Worm (Caenorhabditis elegans) whole organism, L4 larva: Measurements from ENCODE around the gene zmp-3.

ENCODE experiments used
- F10B5.3 ChIP-seq: sonication (generic microtip); optimal IDR thresholded peaks from 2 replicates; lab custom pipeline; 2016; ENCODE audit warnings: mild to moderate bottlenecking, missing genetic modification characterization, missing compliant biosample characterization
- F26F4.8 ChIP-seq: fragments of 200-800 bp; sonication (Bioruptor generic); conservative IDR thresholded peaks from 2 replicates; pipeline ENCODE4 v1.3.6; 2022; ENCODE audit warnings: missing genetic modification characterization, missing compliant biosample characterization
- F44E2.7 ChIP-seq: fragments of 200-800 bp; sonication (Bioruptor generic); IDR thresholded peaks from 2 replicates; pipeline ENCODE4 v2.1.2; 2022; ENCODE audit warnings: missing genetic modification characterization, missing compliant biosample characterization
- R02D3.7 ChIP-seq: fragments of 150-350 bp; sonication (generic microtip); optimal IDR thresholded peaks from 3 replicates; lab custom pipeline; 2014; ENCODE audit warnings: missing biosample characterization, missing genetic modification characterization
- Y105C5A.15 ChIP-seq: fragments of 200-800 bp; sonication (Bioruptor generic); IDR thresholded peaks from 2 replicates; pipeline ENCODE4 v1.3.6; 2022; ENCODE audit warnings: missing genetic modification characterization, missing compliant biosample characterization
- Y75B8A.6 ChIP-seq: fragments of 200-800 bp; sonication (Bioruptor generic); IDR thresholded peaks from 2 replicates; pipeline ENCODE4 v1.3.6; 2022; ENCODE audit warnings: missing genetic modification reagents, missing genetic modification characterization, missing compliant biosample characterization
- ZK546.5 ChIP-seq, 2 experiments: sonication (generic microtip); optimal IDR thresholded peaks; 2 replicates each; lab custom pipeline; 2017; ENCODE audit warnings: missing biosample characterization in 2 of 2, missing genetic modification characterization in 2 of 2
- aha-1 ChIP-seq: fragments of 150-350 bp; peaks from one replicate; lab custom pipeline; 2014; ENCODE audit warnings: missing biosample characterization, missing genetic modification characterization
- arid-1 ChIP-seq: fragments of 200-800 bp; sonication (Bioruptor generic); conservative IDR thresholded peaks from 2 replicates; pipeline ENCODE4 v1.3.6; 2022; ENCODE audit warnings: missing genetic modification reagents, missing genetic modification characterization, missing compliant biosample characterization
- attf-4 ChIP-seq: sonication (generic microtip); optimal IDR thresholded peaks from 3 replicates; lab custom pipeline; 2017; ENCODE audit warnings: missing biosample characterization, missing genetic modification characterization
- ceh-20 ChIP-seq: fragments of 200-800 bp; sonication (Bioruptor generic); IDR thresholded peaks from 2 replicates; pipeline ENCODE4 v1.3.6; 2022; ENCODE audit warnings: missing genetic modification reagents, missing genetic modification characterization, missing compliant biosample characterization
- cey-2 ChIP-seq: sonication (generic microtip); optimal IDR thresholded peaks from 3 replicates; lab custom pipeline; 2017; ENCODE audit warnings: missing genetic modification characterization, mild to moderate bottlenecking, missing compliant biosample characterization, antibody characterized with exemption, borderline replicate concordance; ENCODE audit not compliant: insufficient read depth
- ctbp-1 ChIP-seq: fragments of 200-800 bp; sonication (Bioruptor generic); IDR thresholded peaks from 2 replicates; pipeline ENCODE4 v1.3.6; 2022; ENCODE audit warnings: missing genetic modification reagents, missing genetic modification characterization, missing compliant biosample characterization
- daf-16 ChIP-seq, 3 experiments: sonication (generic microtip); optimal IDR thresholded peaks; 2 replicates each; lab custom pipeline; 2016 to 2017; ENCODE audit warnings: missing genetic modification characterization in 3 of 3, missing genetic modification reagents in 3 of 3, mild to moderate bottlenecking in 2 of 3, missing compliant biosample characterization in 2 of 3, missing biosample characterization in 1 of 3, moderate library complexity in 1 of 3
- dmd-6 ChIP-seq: fragments of 200-800 bp; sonication (Bioruptor generic); IDR thresholded peaks from 2 replicates; pipeline ENCODE4 v1.3.6; 2022; ENCODE audit warnings: missing genetic modification reagents, missing genetic modification characterization, missing compliant biosample characterization
- dmd-9 ChIP-seq: fragments of 200-800 bp; sonication (Bioruptor generic); IDR thresholded peaks from 2 replicates; pipeline ENCODE4 v1.3.6; 2022; ENCODE audit warnings: missing genetic modification reagents, missing genetic modification characterization, missing compliant biosample characterization
- duxl-1 ChIP-seq: sonication (generic microtip); optimal IDR thresholded peaks from 2 replicates; lab custom pipeline; 2016; ENCODE audit warnings: mild to moderate bottlenecking, missing genetic modification characterization, moderate library complexity, missing compliant biosample characterization; ENCODE audit not compliant: poor library complexity
- dve-1 ChIP-seq: sonication (generic microtip); optimal IDR thresholded peaks from 2 replicates; lab custom pipeline; 2017; ENCODE audit warnings: antibody characterized with exemption, mild to moderate bottlenecking, missing genetic modification characterization, missing compliant biosample characterization; ENCODE audit not compliant: insufficient read depth
- fos-1 ChIP-seq: fragments of 150-350 bp; optimal IDR thresholded peaks from 2 replicates; lab custom pipeline; 2014; ENCODE audit warnings: missing biosample characterization, missing genetic modification characterization
- hif-1 ChIP-seq, 2 experiments: sonication (generic microtip); optimal IDR thresholded peaks; 2 replicates each; lab custom pipeline; 2016 to 2017; ENCODE audit warnings: missing compliant biosample characterization in 2 of 2, missing genetic modification characterization in 2 of 2, missing genetic modification reagents in 2 of 2, missing genotype in 2 of 2, mild to moderate bottlenecking in 1 of 2
- hlh-11 ChIP-seq: fragments of 200-800 bp; sonication (Bioruptor generic); optimal IDR thresholded peaks from 2 replicates; lab custom pipeline; 2018; ENCODE audit warnings: mild to moderate bottlenecking, missing genetic modification characterization, missing compliant biosample characterization
- lin-1 ChIP-seq: fragments of 200-800 bp; sonication (Bioruptor generic); IDR thresholded peaks from 2 replicates; pipeline ENCODE4 v1.3.6; 2022; ENCODE audit warnings: missing genetic modification reagents, missing genetic modification characterization, missing compliant biosample characterization
- lin-38 ChIP-seq: fragments of 200-800 bp; sonication (Bioruptor generic); IDR thresholded peaks from 2 replicates; pipeline ENCODE4 v1.3.6; 2022; ENCODE audit warnings: missing genetic modification reagents, missing genetic modification characterization, missing compliant biosample characterization
- mdt-29 ChIP-seq: fragments of 200-800 bp; sonication (Bioruptor generic); IDR thresholded peaks from 2 replicates; pipeline ENCODE4 v1.3.6; 2022; ENCODE audit warnings: missing genetic modification reagents, missing genetic modification characterization, missing compliant biosample characterization
- mxl-2 ChIP-seq: fragments of 200-800 bp; sonication (Bioruptor generic); conservative IDR thresholded peaks from 2 replicates; pipeline ENCODE4 v1.3.6; 2022; ENCODE audit warnings: missing genetic modification reagents, missing genetic modification characterization, missing compliant biosample characterization
- mxl-3 ChIP-seq: fragments of 200-800 bp; sonication (Bioruptor generic); optimal IDR thresholded peaks from 2 replicates; lab custom pipeline; 2018; ENCODE audit warnings: mild to moderate bottlenecking, missing genetic modification characterization, missing compliant biosample characterization
- nhr-11 ChIP-seq: fragments of 150-350 bp; optimal IDR thresholded peaks from 2 replicates; lab custom pipeline; 2014; ENCODE audit warnings: missing biosample characterization, missing genetic modification characterization
- nhr-28 ChIP-seq: fragments of 150-350 bp; optimal IDR thresholded peaks from 2 replicates; lab custom pipeline; 2014; ENCODE audit warnings: missing biosample characterization, missing genetic modification characterization
- nhr-41 ChIP-seq: fragments of 200-800 bp; sonication (Bioruptor generic); IDR thresholded peaks from 2 replicates; pipeline ENCODE4 v1.3.6; 2022; ENCODE audit warnings: missing genetic modification reagents, missing genetic modification characterization, missing compliant biosample characterization
- nhr-6 ChIP-seq: fragments of 150-350 bp; optimal IDR thresholded peaks from 2 replicates; lab custom pipeline; 2014; ENCODE audit warnings: missing biosample characterization, missing genetic modification characterization
- nhr-76 ChIP-seq: fragments of 150-350 bp; optimal IDR thresholded peaks from 2 replicates; lab custom pipeline; 2014; ENCODE audit warnings: missing biosample characterization, missing genetic modification characterization
- php-3 ChIP-seq: fragments of 200-800 bp; sonication (Bioruptor generic); IDR thresholded peaks from 2 replicates; pipeline ENCODE4 v1.3.6; 2022; ENCODE audit warnings: missing genetic modification reagents, missing genetic modification characterization, missing compliant biosample characterization
- pqm-1 ChIP-seq: sonication (generic microtip); optimal IDR thresholded peaks from 2 replicates; lab custom pipeline; 2017; ENCODE audit warnings: missing biosample characterization, missing genetic modification characterization
- set-16 ChIP-seq: fragments of 200-800 bp; sonication (Bioruptor generic); IDR thresholded peaks from 2 replicates; pipeline ENCODE4 v1.3.6; 2022; ENCODE audit warnings: missing genetic modification reagents, missing genetic modification characterization, missing compliant biosample characterization
- spr-1 ChIP-seq: sonication (generic microtip); optimal IDR thresholded peaks from 2 replicates; lab custom pipeline; 2016; ENCODE audit warnings: mild to moderate bottlenecking, missing genetic modification characterization, missing compliant biosample characterization
- spr-3 ChIP-seq: fragments of 200-800 bp; sonication (Bioruptor generic); optimal IDR thresholded peaks from 2 replicates; lab custom pipeline; 2018; ENCODE audit warnings: mild to moderate bottlenecking, missing genetic modification characterization, missing compliant biosample characterization
- unc-39 ChIP-seq: sonication (generic microtip); optimal IDR thresholded peaks from 2 replicates; lab custom pipeline; 2017; ENCODE audit warnings: missing biosample characterization, missing genetic modification characterization
- ztf-11 ChIP-seq: fragments of 150-350 bp; optimal IDR thresholded peaks from 2 replicates; lab custom pipeline; 2014; ENCODE audit warnings: missing biosample characterization, missing genetic modification characterization
- ztf-7 ChIP-seq: fragments of 150-350 bp; optimal IDR thresholded peaks from 2 replicates; lab custom pipeline; 2014; ENCODE audit warnings: missing biosample characterization, missing genetic modification characterization

Gene zmp-3

DNA sequence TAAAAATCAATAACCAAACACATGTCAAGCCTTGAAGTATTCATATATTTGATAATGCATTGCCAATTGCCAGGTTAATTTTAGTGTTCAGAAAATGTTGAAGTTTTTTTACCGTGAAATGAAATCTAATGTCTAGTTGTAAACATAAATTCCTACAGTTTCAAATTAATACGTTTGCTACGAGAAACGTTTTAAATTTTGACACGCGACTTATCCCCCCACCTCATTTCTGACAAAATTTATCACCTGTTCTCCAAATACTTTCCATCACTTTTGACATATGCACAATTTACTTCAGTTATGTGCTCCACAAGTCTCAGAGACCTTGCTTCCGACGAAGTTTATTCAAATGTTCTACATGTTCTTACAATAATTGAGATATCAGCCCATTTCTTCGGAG is 4.5 kb upstream of the zmp-3 start, which contains the start of gene srh-146:
Gene srh-146 (plus strand): TSS at position 301 of the 400 bp plus-strand sequence.
- TF ChIP-seq spr-1 (no peak), hlh-11 (tag; lab: Kevin White, UChicago) (no peak), attf-4 (no peak), Y75B8A.6 (GFP tag; lab: Robert Waterston, UW) (no peak), php-3 (GFP tag; lab: Robert Waterston, UW) (no peak), unc-39 (tag; lab: Kevin White, UChicago) (no peak), ceh-20 (GFP tag; lab: Robert Waterston, UW) (no peak), dmd-6 (GFP tag; lab: Robert Waterston, UW) (no peak), dve-1 (no peak)

DNA sequence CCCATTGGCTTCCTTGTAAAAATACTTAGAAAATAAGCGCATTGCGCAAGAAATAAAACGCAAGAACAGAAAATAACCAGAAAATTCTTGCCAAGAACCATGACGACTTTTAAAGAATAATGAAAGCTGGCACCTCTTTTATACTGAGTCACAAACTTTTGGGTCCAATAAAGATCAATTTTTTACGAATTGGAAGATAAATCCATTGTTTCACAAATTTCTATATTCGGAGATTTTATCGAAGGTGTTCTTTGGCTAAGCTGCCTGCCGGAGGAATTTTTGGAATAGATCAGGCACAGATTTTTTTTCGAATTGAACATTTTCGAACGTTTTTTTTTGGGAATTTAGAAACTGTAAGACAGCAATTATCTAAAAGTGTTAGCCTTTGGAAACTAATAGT is 3.5 kb upstream of the zmp-3 start, which contains the start of gene C31B8.9:
Gene C31B8.9 (minus strand): TSS at position 101 of the 400 bp plus-strand sequence.
- no peak for TF ChIP-seq duxl-1
- peak; percentile 79 for TF ChIP-seq aha-1
- no peak for TF ChIP-seq Y105C5A.15
- TF ChIP-seq F10B5.3: no peak

DNA sequence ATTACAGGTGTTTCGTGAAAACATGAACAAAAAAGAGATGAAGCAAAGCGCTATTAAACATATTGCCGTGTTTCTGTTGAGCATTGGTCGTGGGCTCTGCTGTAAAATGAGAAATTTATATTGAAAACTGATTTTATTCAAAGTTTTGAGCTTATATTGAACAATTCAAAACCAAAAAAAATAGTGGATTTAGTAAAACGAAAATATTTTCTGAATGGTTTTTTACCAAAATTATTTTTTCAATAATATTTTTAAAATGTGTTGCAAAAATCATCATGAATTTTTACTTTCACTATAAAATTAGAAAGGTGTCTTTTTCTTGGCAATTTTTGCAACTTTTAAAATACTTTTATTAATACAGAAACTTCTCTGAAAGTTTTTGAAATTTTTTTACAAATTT is 6.2 kb downstream of the zmp-3 start, which contains the start of gene C31B8.7:
Gene C31B8.7 (minus strand): TSS at position 101 of the 400 bp plus-strand sequence.
- TF ChIP-seq cey-2 (tag; lab: Kevin White, UChicago) (no peak), ctbp-1 (no peak), duxl-1 (no peak), F44E2.7 (no peak), mdt-29 (GFP tag; lab: Robert Waterston, UW) (no peak), spr-3 (no peak), nhr-41 (GFP tag; lab: Robert Waterston, UW) (no peak), hif-1 (tag; optimal IDR thresholded peaks at IDR 0.05; lab: Kevin White, UChicago) (no peak)

DNA sequence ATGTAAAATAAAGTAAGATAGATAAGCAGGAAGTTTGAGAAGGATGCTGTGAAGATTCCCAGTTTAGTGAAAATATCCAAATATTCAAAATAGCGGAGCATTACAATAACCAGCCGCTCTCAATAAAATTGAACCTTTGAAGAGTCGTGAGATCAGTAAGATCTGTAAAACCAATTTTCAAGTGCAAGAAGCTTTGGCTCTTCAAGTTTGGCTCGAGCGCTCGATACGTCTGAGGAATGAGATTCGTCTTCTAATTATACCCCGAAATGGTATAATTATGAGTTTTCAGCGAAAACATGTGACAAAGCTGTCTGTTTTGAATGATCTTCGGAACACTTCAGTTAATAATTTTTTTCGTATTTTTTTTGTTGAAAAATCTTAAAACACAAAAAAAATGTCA is 9.6 kb downstream of the zmp-3 start, which contains the start of gene str-46:
Gene str-46 (minus strand): TSS at position 101 of the 400 bp plus-strand sequence.
- TF ChIP-seq dmd-9 (GFP tag; lab: Robert Waterston, UW) (no peak), fos-1 (tag; lab: Kevin White, UChicago) (no peak), set-16 (GFP tag; lab: Robert Waterston, UW) (no peak), lin-38 (GFP tag; lab: Robert Waterston, UW) (no peak), duxl-1 (no peak), nhr-28 (tag; lab: Kevin White, UChicago) (no peak), arid-1 (GFP tag; lab: Robert Waterston, UW) (no peak), nhr-76 (tag; lab: Kevin White, UChicago) (no peak), nhr-6 (tag; lab: Kevin White, UChicago) (no peak)
- TF ChIP-seq, all 104 proteins: peak for 0

DNA sequence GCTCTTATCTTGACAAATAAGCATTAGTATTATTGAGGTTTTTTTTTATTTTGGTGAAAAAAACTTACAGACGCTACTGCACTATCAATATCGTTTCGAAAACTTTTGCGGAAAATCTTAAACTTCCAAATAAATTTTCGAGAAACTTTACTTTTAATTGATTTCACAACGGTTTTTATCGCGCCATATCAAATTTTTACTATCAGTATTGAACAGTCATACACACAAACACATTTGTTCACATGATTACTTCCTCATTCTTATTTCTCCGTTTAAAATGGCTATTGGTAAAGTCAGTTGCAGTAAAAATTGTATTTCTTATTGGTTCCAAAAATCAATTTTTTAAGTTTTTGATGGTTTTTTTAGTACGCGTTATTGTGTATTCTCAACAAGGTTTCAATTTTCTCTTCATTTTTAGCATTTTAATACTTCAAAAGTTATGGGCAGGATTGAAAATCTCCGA is 13.2 kb downstream of the zmp-3 start, which contains the start of gene pals-32:
Gene pals-32 (plus strand): TSS at position 413 of the 463 bp plus-strand sequence.
- no peak for TF ChIP-seq lin-1 (GFP tag; lab: Robert Waterston, UW)
- no peak for TF ChIP-seq nhr-11 (tag; lab: Kevin White, UChicago)
- TF ChIP-seq mxl-3 (GFP tag; lab: Kevin White, UChicago): no peak
- peak; percentile 69 for TF ChIP-seq pqm-1 (tag; lab: Kevin White, UChicago)
- TF ChIP-seq ZK546.5 (tag; optimal IDR thresholded peaks at IDR 0.05; lab: Kevin White, UChicago): no peak
- TF ChIP-seq mxl-2 (GFP tag; lab: Robert Waterston, UW): no peak
- TF ChIP-seq F26F4.8: no peak
- TF ChIP-seq daf-16 (GFP tag; optimal IDR thresholded peaks at IDR 0.05; lab: Kevin White, UChicago): no peak
- peak; percentile 62 for TF ChIP-seq daf-16 (tag; optimal IDR thresholded peaks at IDR 0.05; lab: Kevin White, UChicago)
- TF ChIP-seq ztf-11: no peak
- TF ChIP-seq nhr-28 (tag; lab: Kevin White, UChicago): peak; percentile 55
- TF ChIP-seq ztf-7 (tag; lab: Kevin White, UChicago): no peak
- TF ChIP-seq R02D3.7 (tag; lab: Kevin White, UChicago): no peak
